Worm (Caenorhabditis elegans): Measurements from ENCODE around the gene rpl-39.

ce11 chrV:7773647-7774046, 2.2 kb downstream of the rpl-39 start:
- no peak for TF ChIP-seq pes-1 (GFP tag; IDR thresholded peaks at IDR 0.05)
- no peak for TF ChIP-seq hmg-4 (GFP tag; optimal IDR thresholded peaks at IDR 0.05)
- TF ChIP-seq ama-1 (optimal IDR thresholded peaks at IDR 0.05), result no peak
- TF ChIP-seq B0310.2 (tag; optimal IDR thresholded peaks at IDR 0.05), result no peak
- TF ChIP-seq ceh-36 (tag; optimal IDR thresholded peaks at IDR 0.05), result no peak
- no peak for TF ChIP-seq flt-1 (GFP tag; IDR thresholded peaks at IDR 0.05)
- no peak for TF ChIP-seq sea-1 (GFP tag; conservative IDR thresholded peaks at IDR 0.05)
